Worm (Caenorhabditis elegans) whole organism, L2 larva: ENCODE measurements around the gene R09A8.5.
A peak's percentile ranks its signal among the peaks of the same experiment; 100 is the strongest.

Source experiments
- C34F6.9 ChIP-seq: fragments of 150-350 bp; optimal IDR thresholded peaks from 2 replicates; lab custom pipeline; 2014; ENCODE audit warnings: missing biosample characterization, missing genetic modification characterization
- F13H6.1 ChIP-seq: sonication (generic microtip); optimal IDR thresholded peaks from 2 replicates; lab custom pipeline; 2016; ENCODE audit warnings: missing genetic modification characterization, missing compliant biosample characterization
- Y55F3AM.14 ChIP-seq: fragments of 200-800 bp; sonication (Bioruptor generic); optimal IDR thresholded peaks from 2 replicates; lab custom pipeline; 2018; ENCODE audit warnings: mild to moderate bottlenecking, missing genetic modification characterization, missing compliant biosample characterization
- alr-1 ChIP-seq: fragments of 150-350 bp; optimal IDR thresholded peaks from 2 replicates; lab custom pipeline; 2014; ENCODE audit warnings: missing biosample characterization, missing genetic modification characterization
- ama-1 ChIP-seq: fragments of 150-350 bp; optimal IDR thresholded peaks from 2 replicates; lab custom pipeline; 2018; ENCODE audit warnings: inconsistent platforms
- blmp-1 ChIP-seq: sonication (generic microtip); optimal IDR thresholded peaks from 2 replicates; lab custom pipeline; 2017; ENCODE audit warnings: missing genetic modification characterization, mild to moderate bottlenecking, missing compliant biosample characterization, antibody characterized with exemption, moderate library complexity; ENCODE audit not compliant: insufficient read depth
- ceh-16 ChIP-seq: fragments of 150-350 bp; optimal IDR thresholded peaks from 2 replicates; lab custom pipeline; 2014; ENCODE audit warnings: missing biosample characterization, missing genetic modification characterization
- ceh-82 ChIP-seq: fragments of 150-350 bp; optimal IDR thresholded peaks from 2 replicates; lab custom pipeline; 2014; ENCODE audit warnings: missing biosample characterization, missing genetic modification characterization
- crh-2 ChIP-seq: sonication (generic microtip); optimal IDR thresholded peaks from 2 replicates; lab custom pipeline; 2017; ENCODE audit warnings: missing biosample characterization, missing genetic modification characterization
- egl-27 ChIP-seq: sonication (generic microtip); optimal IDR thresholded peaks from 3 replicates; lab custom pipeline; 2017; ENCODE audit warnings: missing biosample characterization, missing genetic modification reagents, missing genetic modification characterization
- elt-3 ChIP-seq: sonication (generic microtip); optimal IDR thresholded peaks from 2 replicates; lab custom pipeline; 2017; ENCODE audit warnings: missing biosample characterization, missing genetic modification characterization
- fos-1 ChIP-seq: fragments of 150-350 bp; optimal IDR thresholded peaks from 2 replicates; lab custom pipeline; 2014; ENCODE audit warnings: missing biosample characterization, missing genetic modification characterization
- gmeb-1 ChIP-seq: fragments of 150-350 bp; optimal IDR thresholded peaks from 2 replicates; lab custom pipeline; 2014; ENCODE audit warnings: missing biosample characterization, missing genetic modification characterization
- lin-11 ChIP-seq: fragments of 150-350 bp; sonication (generic microtip); optimal IDR thresholded peaks from 2 replicates; lab custom pipeline; 2014; ENCODE audit warnings: missing biosample characterization, missing genetic modification characterization, inconsistent platforms, mixed read lengths
- lin-13 ChIP-seq: fragments of 150-350 bp; optimal IDR thresholded peaks from 2 replicates; lab custom pipeline; 2014; ENCODE audit warnings: missing biosample characterization, missing genetic modification reagents, missing genetic modification characterization
- lin-39 ChIP-seq: fragments of 150-350 bp; optimal IDR thresholded peaks from 2 replicates; lab custom pipeline; 2014; ENCODE audit warnings: missing biosample characterization, missing genetic modification reagents, missing genetic modification characterization
- lsy-2 ChIP-seq, 2 experiments: fragments of 150-350 bp in 1 of 2; sonication (generic microtip) in 1 of 2; optimal IDR thresholded peaks; 2 replicates each; lab custom pipeline; 2014 to 2017; ENCODE audit warnings: missing biosample characterization in 2 of 2, missing genetic modification characterization in 2 of 2
- mbf-1 ChIP-seq: sonication (generic microtip); optimal IDR thresholded peaks from 2 replicates; lab custom pipeline; 2017; ENCODE audit warnings: missing biosample characterization, missing genetic modification characterization
- mdl-1 ChIP-seq, 2 experiments: fragments of 150-350 bp in 1 of 2; sonication (generic microtip) in 1 of 2; optimal IDR thresholded peaks; 2 replicates each; lab custom pipeline; 2017; ENCODE audit warnings: missing biosample characterization in 2 of 2, missing genetic modification characterization in 2 of 2
- nhr-10 ChIP-seq: sonication (generic microtip); optimal IDR thresholded peaks from 2 replicates; lab custom pipeline; 2017; ENCODE audit warnings: missing biosample characterization, missing genetic modification characterization
- nhr-12 ChIP-seq: fragments of 150-350 bp; optimal IDR thresholded peaks from 2 replicates; lab custom pipeline; 2014; ENCODE audit warnings: missing biosample characterization, missing genetic modification characterization
- nhr-129 ChIP-seq: fragments of 150-350 bp; optimal IDR thresholded peaks from 2 replicates; lab custom pipeline; 2014; ENCODE audit warnings: missing biosample characterization, missing genetic modification characterization
- nhr-21 ChIP-seq: fragments of 150-350 bp; optimal IDR thresholded peaks from 2 replicates; lab custom pipeline; 2014; ENCODE audit warnings: missing biosample characterization, missing genetic modification characterization
- nhr-237 ChIP-seq: fragments of 150-350 bp; optimal IDR thresholded peaks from 2 replicates; lab custom pipeline; 2014; ENCODE audit warnings: missing biosample characterization, missing genetic modification characterization
- nhr-25 ChIP-seq: fragments of 150-350 bp; sonication (generic microtip); optimal IDR thresholded peaks from 3 replicates; lab custom pipeline; 2014; ENCODE audit warnings: missing biosample characterization, missing genetic modification characterization
- nhr-77 ChIP-seq: fragments of 150-350 bp; optimal IDR thresholded peaks from 2 replicates; lab custom pipeline; 2014; ENCODE audit warnings: missing biosample characterization, missing genetic modification characterization
- sem-4 ChIP-seq: fragments of 150-350 bp; optimal IDR thresholded peaks from 2 replicates; lab custom pipeline; 2014; ENCODE audit warnings: missing biosample characterization, missing genetic modification reagents, missing genetic modification characterization
- sma-3 ChIP-seq: sonication (generic microtip); optimal IDR thresholded peaks from 2 replicates; lab custom pipeline; 2016; ENCODE audit warnings: missing genetic modification reagents, missing genetic modification characterization, missing compliant biosample characterization
- sma-9 ChIP-seq, 2 experiments: fragments of 150-350 bp in 1 of 2; sonication (generic microtip) in 1 of 2; optimal IDR thresholded peaks; 2 replicates each; lab custom pipeline; 2014 to 2016; ENCODE audit warnings: missing genetic modification characterization in 2 of 2, mild to moderate bottlenecking in 1 of 2, missing biosample characterization in 1 of 2, missing compliant biosample characterization in 1 of 2, missing genetic modification reagents in 1 of 2, moderate library complexity in 1 of 2
- unc-39 ChIP-seq: fragments of 150-350 bp; optimal IDR thresholded peaks from 2 replicates; lab custom pipeline; 2014; ENCODE audit warnings: missing biosample characterization, missing genetic modification characterization
- unc-55 ChIP-seq: fragments of 150-350 bp; sonication (generic microtip); optimal IDR thresholded peaks from 3 replicates; lab custom pipeline; 2014; ENCODE audit warnings: missing biosample characterization, missing genetic modification reagents, missing genetic modification characterization
- unc-62 ChIP-seq: fragments of 150-350 bp; optimal IDR thresholded peaks from 2 replicates; lab custom pipeline; 2014; ENCODE audit warnings: missing biosample characterization, missing genetic modification reagents, missing genetic modification characterization
- zag-1 ChIP-seq: fragments of 150-350 bp; optimal IDR thresholded peaks from 2 replicates; lab custom pipeline; 2014; ENCODE audit warnings: missing biosample characterization, missing genetic modification characterization
- ztf-1 ChIP-seq: fragments of 200-800 bp; sonication (Bioruptor generic); conservative IDR thresholded peaks from 2 replicates; pipeline ENCODE4 v1.3.6; 2022; ENCODE audit warnings: missing genetic modification characterization, missing compliant biosample characterization
- ztf-11 ChIP-seq: sonication (generic microtip); optimal IDR thresholded peaks from 2 replicates; lab custom pipeline; 2017; ENCODE audit warnings: missing biosample characterization, missing genetic modification characterization
- ztf-4 ChIP-seq: fragments of 150-350 bp; optimal IDR thresholded peaks from 2 replicates; lab custom pipeline; 2014; ENCODE audit warnings: missing biosample characterization, missing genetic modification characterization

R09A8.5 gene

ce11 chrX:12630556-12630955 lies 9.8 kb downstream of the R09A8.5 start:
- peak; percentile 39 for TF ChIP-seq gmeb-1 (tag; lab: Kevin White, UChicago)
- peak; percentile 73 for TF ChIP-seq blmp-1 (tag; lab: Kevin White, UChicago)
- peak; percentile 65 for TF ChIP-seq crh-2 (tag; lab: Kevin White, UChicago)
- peak; percentile 13 for TF ChIP-seq egl-27 (tag; lab: Kevin White, UChicago)
- peak; percentile 72 for TF ChIP-seq fos-1 (tag; lab: Kevin White, UChicago)
- TF ChIP-seq nhr-25 (tag; lab: Kevin White, UChicago), result peak; percentile 35
- TF ChIP-seq nhr-21 (tag; lab: Kevin White, UChicago), result peak; percentile 70
- TF ChIP-seq F13H6.1, result peak; percentile 55
- TF ChIP-seq lin-39 (tag; lab: Kevin White, UChicago), result no peak
- TF ChIP-seq ztf-4 (tag; lab: Kevin White, UChicago), result no peak
- TF ChIP-seq mdl-1 (tag; optimal IDR thresholded peaks at IDR 0.05; lab: Kevin White, UChicago), result peak; percentile 51 to 61
- peak; percentile 48 for TF ChIP-seq nhr-129 (tag; lab: Kevin White, UChicago)
- peak; percentile 80 for TF ChIP-seq sma-3 (GFP tag; lab: Kevin White, UChicago)
- peak; percentile 3 for TF ChIP-seq Y55F3AM.14 (GFP tag; lab: Kevin White, UChicago)
- TF ChIP-seq unc-39 (tag; lab: Kevin White, UChicago), result no peak
- peak; percentile 94 for TF ChIP-seq sma-9 (GFP tag; optimal IDR thresholded peaks at IDR 0.05; lab: Kevin White, UChicago)
- TF ChIP-seq sma-9 (tag; optimal IDR thresholded peaks at IDR 0.05; lab: Kevin White, UChicago), result no peak
- no peak for TF ChIP-seq lin-11 (tag; lab: Kevin White, UChicago)

- TF ChIP-seq mbf-1 (no peak), nhr-77 (tag; lab: Kevin White, UChicago) (no peak), ceh-16 (no peak), nhr-237 (tag; lab: Kevin White, UChicago) (no peak), alr-1 (tag; lab: Kevin White, UChicago) (no peak), lsy-2 (tag; optimal IDR thresholded peaks at IDR 0.05; lab: Kevin White, UChicago) (no peak), sem-4 (tag; lab: Kevin White, UChicago) (no peak), nhr-21 (tag; lab: Kevin White, UChicago) (no peak), F13H6.1 (no peak), ztf-1 (GFP tag; lab: Robert Waterston, UW) (no peak), C34F6.9 (no peak), mdl-1 (tag; optimal IDR thresholded peaks at IDR 0.05; lab: Kevin White, UChicago) (no peak), nhr-10 (tag; lab: Kevin White, UChicago) (no peak)
Observed at ce11 chrX:12630005-12630404, 10.4 kb downstream of the R09A8.5 start.

ce11 chrX:12629257-12629656 lies 11.1 kb downstream of the R09A8.5 start:
- peak; percentile 71 to 75 for TF ChIP-seq mdl-1 (tag; optimal IDR thresholded peaks at IDR 0.05; lab: Kevin White, UChicago)
- TF ChIP-seq ztf-11 (tag; lab: Kevin White, UChicago), result no peak
- no peak for TF ChIP-seq ama-1 (lab: Kevin White, UChicago)
- peak; percentile 47 for TF ChIP-seq C34F6.9
- TF ChIP-seq nhr-129 (tag; lab: Kevin White, UChicago), result peak; percentile 55
- no peak for TF ChIP-seq lin-13 (GFP tag; lab: Kevin White, UChicago)
- peak in 1 of 2 experiments; percentile 27 for TF ChIP-seq lsy-2 (tag; optimal IDR thresholded peaks at IDR 0.05; lab: Kevin White, UChicago)
- TF ChIP-seq unc-62 (GFP tag; lab: Kevin White, UChicago), result no peak
- TF ChIP-seq ceh-16, result peak; percentile 16
- TF ChIP-seq ceh-82 (tag; lab: Kevin White, UChicago), result no peak
- no peak for TF ChIP-seq egl-27 (tag; lab: Kevin White, UChicago)
- peak; percentile 27 for TF ChIP-seq unc-55
- no peak for TF ChIP-seq mbf-1
- TF ChIP-seq F13H6.1, result peak; percentile 30
- no peak for TF ChIP-seq sma-3 (GFP tag; lab: Kevin White, UChicago)
- peak; percentile 53 for TF ChIP-seq sma-9 (GFP tag; optimal IDR thresholded peaks at IDR 0.05; lab: Kevin White, UChicago)
- TF ChIP-seq sma-9 (tag; optimal IDR thresholded peaks at IDR 0.05; lab: Kevin White, UChicago), result no peak
- TF ChIP-seq elt-3 (tag; lab: Kevin White, UChicago), result no peak

ce11 chrX:12627797-12628196 lies 12.6 kb downstream of the R09A8.5 start:
- TF ChIP-seq nhr-12 (no peak), sma-9 (GFP tag; optimal IDR thresholded peaks at IDR 0.05; lab: Kevin White, UChicago) (peak; percentile 92), sma-9 (tag; optimal IDR thresholded peaks at IDR 0.05; lab: Kevin White, UChicago) (no peak), F13H6.1 (no peak), zag-1 (tag; lab: Kevin White, UChicago) (no peak), sma-3 (GFP tag; lab: Kevin White, UChicago) (peak; percentile 55), nhr-21 (tag; lab: Kevin White, UChicago) (peak; percentile 38), nhr-129 (tag; lab: Kevin White, UChicago) (peak; percentile 25), fos-1 (tag; lab: Kevin White, UChicago) (peak; percentile 94), ztf-4 (tag; lab: Kevin White, UChicago) (no peak), nhr-77 (tag; lab: Kevin White, UChicago) (no peak), crh-2 (tag; lab: Kevin White, UChicago) (peak; percentile 59), gmeb-1 (tag; lab: Kevin White, UChicago) (peak; percentile 22), lin-11 (tag; lab: Kevin White, UChicago) (no peak), C34F6.9 (no peak)
